Worm (Caenorhabditis elegans) whole organism, L2 larva: ENCODE data around the gene C16C8.11.

Source experiments
- nhr-11 ChIP-seq: fragments of 150-350 bp; optimal IDR thresholded peaks from 2 replicates; lab custom pipeline; 2014; ENCODE audit warnings: missing biosample characterization, missing genetic modification characterization
- nhr-77 ChIP-seq: fragments of 150-350 bp; optimal IDR thresholded peaks from 2 replicates; lab custom pipeline; 2014; ENCODE audit warnings: missing biosample characterization, missing genetic modification characterization
- skn-1 ChIP-seq: sonication (generic microtip); optimal IDR thresholded peaks from 2 replicates; lab custom pipeline; 2017; ENCODE audit warnings: missing biosample characterization, missing genetic modification characterization
- snpc-4 ChIP-seq: fragments of 150-350 bp; optimal IDR thresholded peaks from 2 replicates; lab custom pipeline; 2014; ENCODE audit warnings: missing biosample characterization, missing genetic modification characterization

DNA sequence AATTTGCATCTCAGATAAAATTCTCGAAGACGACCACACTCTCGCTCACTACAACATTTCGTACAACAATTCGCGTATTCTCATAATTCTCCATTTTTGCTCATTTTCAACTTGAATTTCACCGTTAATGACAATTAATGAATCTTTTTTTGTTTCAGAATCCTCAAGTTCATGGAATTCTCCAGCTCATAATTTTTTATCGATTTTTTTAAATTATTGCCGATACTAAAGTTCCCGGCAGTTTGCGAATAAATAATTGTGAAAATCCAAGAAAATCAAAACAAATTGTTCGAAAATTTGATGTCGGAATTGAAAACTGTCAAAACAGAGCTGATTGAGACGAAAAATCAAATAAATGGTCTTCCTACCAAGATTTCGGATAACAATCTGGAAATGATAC is 5.6 kb upstream of the C16C8.11 start, which contains the start of gene C16C8.21:
- no peak for TF ChIP-seq nhr-77 (tag; lab: Kevin White, UChicago)
- TF ChIP-seq snpc-4 (tag; lab: Kevin White, UChicago), result no peak
- no peak for TF ChIP-seq nhr-11 (tag; lab: Kevin White, UChicago)
- no peak for TF ChIP-seq skn-1
